Worm (Caenorhabditis elegans) whole organism, L1 larva: ENCODE measurements around the gene Y44A6C.1.
A peak's percentile ranks its signal among the peaks of the same experiment; 100 is the strongest.

Source experiments
- aha-1 ChIP-seq: fragments of 150-350 bp; optimal IDR thresholded peaks from 2 replicates; lab custom pipeline; 2014; ENCODE audit warnings: missing biosample characterization, missing genetic modification characterization
- ama-1 ChIP-seq: fragments of 150-350 bp; optimal IDR thresholded peaks from 2 replicates; lab custom pipeline; 2014
- ces-1 ChIP-seq: fragments of 150-350 bp; optimal IDR thresholded peaks from 2 replicates; lab custom pipeline; 2014; ENCODE audit warnings: missing biosample characterization, missing genetic modification reagents, missing genetic modification characterization
- dsc-1 ChIP-seq: sonication (generic microtip); optimal IDR thresholded peaks from 2 replicates; lab custom pipeline; 2016; ENCODE audit warnings: mild to moderate bottlenecking, missing genetic modification characterization, missing compliant biosample characterization
- fkh-10 ChIP-seq: sonication (generic microtip); optimal IDR thresholded peaks from 2 replicates; lab custom pipeline; 2017; ENCODE audit warnings: missing biosample characterization, missing genetic modification reagents, missing genetic modification characterization
- fkh-4 ChIP-seq: sonication (generic microtip); optimal IDR thresholded peaks from 2 replicates; lab custom pipeline; 2016; ENCODE audit warnings: missing compliant biosample characterization, missing genetic modification characterization, borderline replicate concordance
- lsy-2 ChIP-seq, 2 experiments: fragments of 150-350 bp; optimal IDR thresholded peaks; 2 replicates each; lab custom pipeline; 2014; ENCODE audit warnings: missing biosample characterization in 2 of 2, missing genetic modification characterization in 2 of 2
- mdl-1 ChIP-seq, 2 experiments: fragments of 150-350 bp; optimal IDR thresholded peaks; 2 replicates each; lab custom pipeline; 2014 to 2017; ENCODE audit warnings: missing biosample characterization in 2 of 2, missing genetic modification characterization in 2 of 2, inconsistent platforms in 1 of 2
- nhr-237 ChIP-seq: fragments of 150-350 bp; optimal IDR thresholded peaks from 2 replicates; lab custom pipeline; 2014; ENCODE audit warnings: missing biosample characterization, missing genetic modification characterization
- nhr-71 ChIP-seq: sonication (generic microtip); optimal IDR thresholded peaks from 2 replicates; lab custom pipeline; 2016; ENCODE audit warnings: mild to moderate bottlenecking, missing genetic modification characterization, moderate library complexity, missing compliant biosample characterization
- nhr-84 ChIP-seq: sonication (generic microtip); optimal IDR thresholded peaks from 2 replicates; lab custom pipeline; 2017; ENCODE audit warnings: missing biosample characterization, missing genetic modification characterization
- snpc-4 ChIP-seq: fragments of 150-350 bp; optimal IDR thresholded peaks from 2 replicates; lab custom pipeline; 2014; ENCODE audit warnings: missing biosample characterization, missing genetic modification characterization
- sup-37 ChIP-seq: fragments of 200-800 bp; sonication (Bioruptor generic); optimal IDR thresholded peaks from 2 replicates; lab custom pipeline; 2018; ENCODE audit warnings: mild to moderate bottlenecking, missing genetic modification characterization, missing compliant biosample characterization
- unc-62 ChIP-seq: fragments of 150-350 bp; optimal IDR thresholded peaks from 2 replicates; lab custom pipeline; 2014; ENCODE audit warnings: missing biosample characterization, missing genetic modification reagents, missing genetic modification characterization

DNA sequence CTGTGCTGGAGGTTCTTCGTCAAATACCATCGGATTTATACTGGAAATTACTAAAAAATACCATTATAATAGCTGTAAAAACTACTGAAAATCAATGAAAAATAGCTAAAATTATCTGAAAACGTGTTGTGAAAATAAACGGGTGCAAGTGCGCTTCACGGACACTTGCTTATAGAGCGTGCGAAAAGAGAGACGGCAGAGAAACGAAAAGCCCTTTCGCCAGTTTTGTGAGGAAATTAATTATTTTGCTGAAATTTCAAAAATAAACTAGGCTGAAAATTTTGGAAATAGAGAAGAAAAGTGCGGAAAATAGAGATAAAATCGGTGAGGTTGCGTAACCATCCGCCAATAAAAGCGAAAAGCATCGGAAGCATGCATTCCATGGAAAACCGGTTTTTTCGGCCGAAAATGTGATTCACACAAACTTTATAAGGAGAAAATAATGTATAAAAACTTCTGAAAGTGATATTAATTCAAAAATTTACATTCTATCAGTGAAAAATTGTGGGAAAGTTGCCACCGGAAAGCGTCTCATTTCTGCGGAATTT is 30.6 kb downstream of the Y44A6C.1 start, which contains the start of gene dnj-25:
- no peak for TF ChIP-seq fkh-10 (GFP tag; lab: Kevin White, UChicago)
- no peak for TF ChIP-seq nhr-84 (tag; lab: Kevin White, UChicago)
- TF ChIP-seq dsc-1, result no peak
- TF ChIP-seq snpc-4 (tag; lab: Kevin White, UChicago), result no peak
- TF ChIP-seq nhr-237 (tag; lab: Kevin White, UChicago), result no peak
- no peak for TF ChIP-seq ama-1 (lab: Kevin White, UChicago)
- TF ChIP-seq unc-62, result no peak
- no peak for TF ChIP-seq fkh-4 (tag; lab: Kevin White, UChicago)
- no peak for TF ChIP-seq sup-37 (GFP tag; lab: Kevin White, UChicago)
- TF ChIP-seq mdl-1 (tag; optimal IDR thresholded peaks at IDR 0.05; lab: Kevin White, UChicago), result no peak
- TF ChIP-seq aha-1, result no peak
- peak; percentile 37 to 52 for TF ChIP-seq lsy-2 (tag; optimal IDR thresholded peaks at IDR 0.05; lab: Kevin White, UChicago)
- TF ChIP-seq ces-1, result no peak
- TF ChIP-seq nhr-71 (tag; lab: Kevin White, UChicago), result peak; percentile 35
